Worm (Caenorhabditis elegans) whole organism, L3 larva: ENCODE results near the gene nsph-3.2.

Source experiments
- R02D3.7 ChIP-seq: fragments of 150-350 bp; optimal IDR thresholded peaks from 2 replicates; lab custom pipeline; 2014; ENCODE audit warnings: missing biosample characterization, missing genetic modification characterization
- aly-2 ChIP-seq: fragments of 150-350 bp; optimal IDR thresholded peaks from 2 replicates; lab custom pipeline; 2014; ENCODE audit warnings: missing biosample characterization, missing genetic modification characterization
- ama-1 ChIP-seq: fragments of 150-350 bp; optimal IDR thresholded peaks from 2 replicates; lab custom pipeline; 2018
- ceh-16 ChIP-seq: sonication (generic microtip); optimal IDR thresholded peaks from 2 replicates; lab custom pipeline; 2017; ENCODE audit warnings: missing biosample characterization, missing genetic modification characterization
- ceh-82 ChIP-seq: fragments of 150-350 bp; optimal IDR thresholded peaks from 2 replicates; lab custom pipeline; 2014; ENCODE audit warnings: missing biosample characterization, missing genetic modification characterization
- ceh-9 ChIP-seq: sonication (generic microtip); optimal IDR thresholded peaks from 2 replicates; lab custom pipeline; 2018; ENCODE audit warnings: missing biosample characterization, missing genetic modification characterization
- daf-12 ChIP-seq: fragments of 150-350 bp; optimal IDR thresholded peaks from 2 replicates; lab custom pipeline; 2014; ENCODE audit warnings: missing biosample characterization, missing genetic modification reagents, missing genetic modification characterization
- egl-27 ChIP-seq: sonication (generic microtip); optimal IDR thresholded peaks from 4 replicates; lab custom pipeline; 2017; ENCODE audit warnings: missing biosample characterization, missing genetic modification reagents, missing genetic modification characterization
- egl-5 ChIP-seq: fragments of 150-350 bp; optimal IDR thresholded peaks from 2 replicates; lab custom pipeline; 2017; ENCODE audit warnings: missing biosample characterization, missing genetic modification reagents, missing genetic modification characterization, inconsistent platforms
- elt-2 ChIP-seq: sonication (generic microtip); optimal IDR thresholded peaks from 2 replicates; lab custom pipeline; 2016; ENCODE audit warnings: missing genetic modification reagents, mild to moderate bottlenecking, missing genetic modification characterization, missing compliant biosample characterization
- elt-3 ChIP-seq, 3 experiments: fragments of 150-350 bp in 1 of 3; sonication (generic microtip) in 2 of 3; optimal IDR thresholded peaks; 2 replicates in 2 of 3; 4 replicates in 1 of 3; lab custom pipeline; 2014 to 2017; ENCODE audit warnings: missing biosample characterization in 3 of 3, missing genetic modification characterization in 3 of 3
- eor-1 ChIP-seq, 2 experiments: fragments of 150-350 bp; optimal IDR thresholded peaks; 2 replicates each; lab custom pipeline; 2014 to 2018; ENCODE audit warnings: missing biosample characterization in 2 of 2, missing genetic modification characterization in 2 of 2
- fkh-10 ChIP-seq: sonication (generic microtip); optimal IDR thresholded peaks from 2 replicates; lab custom pipeline; 2017; ENCODE audit warnings: missing biosample characterization, missing genetic modification reagents, missing genetic modification characterization
- fkh-2 ChIP-seq: fragments of 150-350 bp; optimal IDR thresholded peaks from 2 replicates; lab custom pipeline; 2014; ENCODE audit warnings: missing biosample characterization, missing genetic modification reagents, missing genetic modification characterization
- fos-1 ChIP-seq: fragments of 150-350 bp; optimal IDR thresholded peaks from 2 replicates; lab custom pipeline; 2014; ENCODE audit warnings: missing biosample characterization, missing genetic modification characterization
- hmg-11 ChIP-seq: sonication (generic microtip); optimal IDR thresholded peaks from 2 replicates; lab custom pipeline; 2016; ENCODE audit warnings: missing genetic modification characterization, missing compliant biosample characterization
- jun-1 ChIP-seq: fragments of 150-350 bp; optimal IDR thresholded peaks from 2 replicates; lab custom pipeline; 2014; ENCODE audit warnings: missing biosample characterization, missing genetic modification reagents, missing genetic modification characterization
- lin-39 ChIP-seq: fragments of 150-350 bp; optimal IDR thresholded peaks from 2 replicates; lab custom pipeline; 2018; ENCODE audit warnings: missing biosample characterization, missing genetic modification reagents, missing genetic modification characterization
- lsy-12 ChIP-seq: sonication (generic microtip); optimal IDR thresholded peaks from 2 replicates; lab custom pipeline; 2016; ENCODE audit warnings: mild to moderate bottlenecking, missing genetic modification characterization, missing compliant biosample characterization
- mml-1 ChIP-seq: fragments of 150-350 bp; sonication (generic microtip); optimal IDR thresholded peaks from 3 replicates; lab custom pipeline; 2014; ENCODE audit warnings: missing biosample characterization, missing genetic modification characterization
- nhr-11 ChIP-seq: fragments of 150-350 bp; optimal IDR thresholded peaks from 2 replicates; lab custom pipeline; 2014; ENCODE audit warnings: missing biosample characterization, missing genetic modification characterization
- nhr-12 ChIP-seq: fragments of 150-350 bp; optimal IDR thresholded peaks from 2 replicates; lab custom pipeline; 2014; ENCODE audit warnings: missing biosample characterization, missing genetic modification characterization
- nhr-25 ChIP-seq: sonication (generic microtip); optimal IDR thresholded peaks from 2 replicates; lab custom pipeline; 2017; ENCODE audit warnings: missing biosample characterization, missing genetic modification characterization
- nhr-28 ChIP-seq: fragments of 150-350 bp; optimal IDR thresholded peaks from 2 replicates; lab custom pipeline; 2014; ENCODE audit warnings: missing biosample characterization, missing genetic modification characterization
- nhr-43 ChIP-seq: sonication (generic microtip); optimal IDR thresholded peaks from 2 replicates; lab custom pipeline; 2016; ENCODE audit warnings: mild to moderate bottlenecking, missing genetic modification characterization, missing compliant biosample characterization; ENCODE audit not compliant: poor library complexity, severe bottlenecking
- nhr-76 ChIP-seq: fragments of 150-350 bp; sonication (generic microtip); optimal IDR thresholded peaks from 5 replicates; lab custom pipeline; 2014; ENCODE audit warnings: missing biosample characterization, missing genetic modification characterization
- nhr-77 ChIP-seq: fragments of 150-350 bp; optimal IDR thresholded peaks from 2 replicates; lab custom pipeline; 2014; ENCODE audit warnings: missing biosample characterization, missing genetic modification characterization
- pha-4 ChIP-seq: fragments of 150-350 bp; optimal IDR thresholded peaks from 2 replicates; lab custom pipeline; 2014; ENCODE audit warnings: missing biosample characterization, missing genetic modification reagents, missing genetic modification characterization
- pqm-1 ChIP-seq: fragments of 150-350 bp; optimal IDR thresholded peaks from 2 replicates; lab custom pipeline; 2017; ENCODE audit warnings: missing biosample characterization, missing genetic modification characterization, inconsistent platforms
- sea-2 ChIP-seq: fragments of 150-350 bp; sonication (generic microtip); optimal IDR thresholded peaks from 4 replicates; lab custom pipeline; 2014; ENCODE audit warnings: missing biosample characterization, missing genetic modification reagents, missing genetic modification characterization
- skn-1 ChIP-seq: fragments of 150-350 bp; optimal IDR thresholded peaks from 2 replicates; lab custom pipeline; 2014; ENCODE audit warnings: missing biosample characterization, missing genetic modification characterization
- snpc-4 ChIP-seq: fragments of 150-350 bp; optimal IDR thresholded peaks from 2 replicates; lab custom pipeline; 2014; ENCODE audit warnings: missing biosample characterization, missing genetic modification characterization
- unc-39 ChIP-seq: sonication (generic microtip); optimal IDR thresholded peaks from 4 replicates; lab custom pipeline; 2017; ENCODE audit warnings: missing biosample characterization, missing genetic modification characterization
- unc-62 ChIP-seq: fragments of 150-350 bp; sonication (generic microtip); optimal IDR thresholded peaks from 4 replicates; lab custom pipeline; 2014; ENCODE audit warnings: missing biosample characterization, missing genetic modification reagents, missing genetic modification characterization
- ztf-11 ChIP-seq: fragments of 150-350 bp; optimal IDR thresholded peaks from 2 replicates; lab custom pipeline; 2014; ENCODE audit warnings: missing biosample characterization, missing genetic modification characterization
- ztf-4 ChIP-seq: fragments of 150-350 bp; optimal IDR thresholded peaks from 2 replicates; lab custom pipeline; 2014; ENCODE audit warnings: missing biosample characterization, missing genetic modification characterization

Gene nsph-3.2

DNA sequence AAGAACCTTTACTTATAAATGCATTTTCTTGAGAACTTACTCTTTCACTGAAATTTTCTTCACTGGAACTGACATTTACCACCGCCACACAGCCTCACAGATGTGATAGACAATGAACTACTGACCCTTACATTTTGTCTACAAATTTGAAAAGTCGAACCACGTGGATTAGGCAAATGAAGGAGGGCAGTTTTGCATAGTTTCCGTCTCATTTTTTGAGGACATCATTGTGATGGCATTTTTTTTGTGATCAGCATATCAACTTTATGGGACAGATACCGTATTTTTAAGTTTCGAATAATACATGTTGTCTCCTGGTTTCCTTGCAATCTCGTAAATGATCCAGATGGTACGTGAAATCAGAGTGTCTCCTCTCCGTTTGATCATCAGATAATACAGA, 40.1 kb upstream of the nsph-3.2 start, which contains the start of gene W01B6.3:
W01B6.3 (minus strand) TSS at position 101 of the 400 bp plus-strand sequence.
- TF ChIP-seq nhr-76 (tag; lab: Kevin White, UChicago) (no peak), egl-5 (tag; lab: Kevin White, UChicago) (no peak), unc-39 (no peak), nhr-28 (tag; lab: Kevin White, UChicago) (no peak), eor-1 (tag; optimal IDR thresholded peaks at IDR 0.05; lab: Kevin White, UChicago) (no peak), ztf-4 (tag; lab: Kevin White, UChicago) (no peak), ztf-11 (tag; lab: Kevin White, UChicago) (no peak), pqm-1 (tag; lab: Kevin White, UChicago) (no peak), nhr-25 (no peak), egl-27 (tag; lab: Kevin White, UChicago) (no peak), elt-3 (tag; optimal IDR thresholded peaks at IDR 0.05; lab: Kevin White, UChicago) (no peak), fkh-10 (GFP tag; lab: Kevin White, UChicago) (no peak), lin-39 (no peak), daf-12 (tag; lab: Kevin White, UChicago) (no peak), ceh-9 (tag; lab: Kevin White, UChicago) (no peak)

DNA sequence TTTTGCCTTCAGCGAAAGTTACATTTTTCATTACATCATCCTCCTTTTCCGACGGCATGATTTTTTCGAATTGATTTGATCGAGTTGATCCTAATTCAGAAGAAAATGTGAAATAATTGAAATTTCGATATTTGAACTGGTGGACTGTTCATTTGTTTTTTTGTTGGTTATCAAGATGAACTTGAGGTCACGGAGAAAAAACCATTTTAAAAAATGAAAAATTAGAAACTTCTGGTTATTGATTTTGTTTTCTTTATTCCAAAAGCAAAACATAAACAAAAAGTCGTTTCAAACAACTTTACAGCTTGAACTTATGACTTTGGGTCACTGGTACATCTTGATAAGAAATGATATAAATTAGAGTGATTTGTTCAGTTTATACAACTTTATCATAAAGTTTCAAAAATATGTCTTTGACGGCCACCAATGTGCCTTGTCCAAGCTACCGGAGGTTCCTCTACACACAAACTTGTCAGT, 37.6 kb upstream of the nsph-3.2 start, which contains the start of the genes ttbk-4 and W01B6.4:
ttbk-4 (minus strand) TSS at position 101 of the 477 bp plus-strand sequence.
W01B6.4 (plus strand) TSS at position 427 of the 477 bp plus-strand sequence.
- TF ChIP-seq nhr-12 (tag; lab: Kevin White, UChicago) = no peak
- no peak for TF ChIP-seq lsy-12 (tag; lab: Kevin White, UChicago)
- no peak for TF ChIP-seq ceh-16
- no peak for TF ChIP-seq hmg-11
- TF ChIP-seq nhr-43 = no peak
- TF ChIP-seq aly-2 (tag; lab: Kevin White, UChicago) = no peak
- TF ChIP-seq ceh-82 (tag; lab: Kevin White, UChicago) = no peak
- no peak for TF ChIP-seq ztf-4 (tag; lab: Kevin White, UChicago)
- TF ChIP-seq daf-12 (tag; lab: Kevin White, UChicago) = no peak
- TF ChIP-seq egl-5 (tag; lab: Kevin White, UChicago) = no peak
- TF ChIP-seq ztf-11 (tag; lab: Kevin White, UChicago) = no peak
- no peak for TF ChIP-seq skn-1 (tag; lab: Kevin White, UChicago)
- TF ChIP-seq fkh-2 (tag; lab: Kevin White, UChicago) = no peak

DNA sequence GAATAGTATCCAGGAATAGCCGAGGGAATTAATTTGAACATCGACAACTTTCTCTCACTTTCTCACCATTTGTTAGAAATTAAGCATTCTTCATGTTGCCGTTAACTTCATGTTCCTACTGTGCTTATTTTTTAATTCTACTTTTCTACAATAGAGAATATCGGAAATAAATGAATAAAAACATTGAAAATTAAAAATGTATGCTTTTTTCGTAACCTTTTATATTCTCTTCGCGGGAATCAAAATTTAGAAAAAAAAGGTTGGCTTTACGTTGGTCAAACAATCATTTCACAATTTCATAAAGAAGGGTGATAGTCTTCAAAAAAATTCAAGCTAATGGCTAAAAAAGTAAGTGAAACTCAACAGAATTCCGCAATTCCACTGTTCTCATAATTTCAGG, 36.8 kb upstream of the nsph-3.2 start, which contains the start of gene W01B6.5:
W01B6.5 (plus strand) TSS at position 301 of the 400 bp plus-strand sequence.
- TF ChIP-seq R02D3.7 (tag; lab: Kevin White, UChicago) = no peak
- no peak for TF ChIP-seq nhr-25
- no peak for TF ChIP-seq ceh-9 (tag; lab: Kevin White, UChicago)
- no peak for TF ChIP-seq ama-1 (lab: Kevin White, UChicago)
- no peak for TF ChIP-seq sea-2 (GFP tag; lab: Kevin White, UChicago)
- TF ChIP-seq elt-2 = no peak
- no peak for TF ChIP-seq ztf-11 (tag; lab: Kevin White, UChicago)
- no peak for TF ChIP-seq snpc-4 (tag; lab: Kevin White, UChicago)
- no peak for TF ChIP-seq ceh-16
- no peak for TF ChIP-seq nhr-43

DNA sequence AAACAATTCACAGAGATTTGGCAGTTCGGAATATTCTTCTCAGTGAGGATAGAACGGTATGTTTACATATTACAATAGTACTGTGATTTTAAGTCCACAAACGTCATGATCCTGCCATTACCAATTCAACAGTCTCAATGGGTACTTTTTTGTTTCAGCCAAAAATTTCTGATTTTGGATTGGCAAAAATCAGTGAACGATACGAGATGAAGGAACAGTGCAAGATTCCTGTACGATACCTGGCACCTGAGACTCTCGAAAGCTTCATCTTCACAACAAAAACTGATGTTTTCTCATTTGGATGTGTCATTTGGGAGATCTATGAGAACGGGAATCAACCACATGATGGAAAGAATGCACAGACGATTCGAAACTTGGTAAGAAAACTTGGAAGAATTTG, 34.7 kb upstream of the nsph-3.2 start:
- TF ChIP-seq daf-12 (tag; lab: Kevin White, UChicago) = no peak
- no peak for TF ChIP-seq nhr-11 (tag; lab: Kevin White, UChicago)
- TF ChIP-seq jun-1 (tag; lab: Kevin White, UChicago) = no peak
- TF ChIP-seq nhr-76 (tag; lab: Kevin White, UChicago) = no peak
- no peak for TF ChIP-seq lsy-12 (tag; lab: Kevin White, UChicago)
- TF ChIP-seq egl-27 (tag; lab: Kevin White, UChicago) = no peak
- no peak for TF ChIP-seq pha-4
- TF ChIP-seq, all 47 proteins: peak for 0

ce11 chrIV:10080816-10081215, 31.9 kb upstream of the nsph-3.2 start, which contains the start of gene W01B6.6:
Gene W01B6.6 (plus strand): TSS chrIV:10081116.
- TF ChIP-seq ceh-9 (tag; lab: Kevin White, UChicago) = no peak
- no peak for TF ChIP-seq ztf-11 (tag; lab: Kevin White, UChicago)
- no peak for TF ChIP-seq nhr-28 (tag; lab: Kevin White, UChicago)
- no peak for TF ChIP-seq mml-1 (tag; lab: Kevin White, UChicago)
- TF ChIP-seq nhr-43 = no peak
- no peak for TF ChIP-seq hmg-11
- TF ChIP-seq egl-5 (tag; lab: Kevin White, UChicago) = no peak
- no peak for TF ChIP-seq nhr-77
- no peak for TF ChIP-seq unc-62 (GFP tag; lab: Kevin White, UChicago)
- TF ChIP-seq jun-1 (tag; lab: Kevin White, UChicago) = no peak
- TF ChIP-seq daf-12 (tag; lab: Kevin White, UChicago) = no peak
- no peak for TF ChIP-seq unc-39
- TF ChIP-seq fkh-10 (GFP tag; lab: Kevin White, UChicago) = no peak
- TF ChIP-seq lsy-12 (tag; lab: Kevin White, UChicago) = no peak
- no peak for TF ChIP-seq ceh-16
- TF ChIP-seq fos-1 (tag; lab: Kevin White, UChicago) = no peak
